Fruit fly (Drosophila melanogaster): ENCODE results near the gene Fst.

DNA sequence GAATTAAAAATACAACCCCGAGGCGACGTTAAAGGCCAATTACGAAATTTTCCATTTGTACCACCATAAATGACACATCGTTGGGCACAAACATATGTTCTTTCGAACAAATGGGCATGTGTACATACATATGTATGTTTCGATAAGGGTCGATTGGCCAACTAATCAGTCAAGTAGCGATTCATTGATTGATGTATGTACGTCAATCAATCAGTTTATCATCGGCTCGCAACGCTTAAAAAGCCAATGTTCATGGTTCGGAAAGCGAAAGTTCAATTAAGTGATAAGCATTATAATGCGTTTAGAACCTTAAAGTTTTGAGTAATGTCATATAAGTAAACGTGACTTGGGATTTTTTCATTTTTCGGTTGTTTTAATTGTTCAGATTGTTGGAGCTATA is 1.3 kb downstream of the Fst start:
- no peak for TF ChIP-seq kay (GFP tag; ENCODE audit: borderline replicate concordance)
- no peak for TF ChIP-seq Hr96 (GFP tag; optimal IDR thresholded peaks at IDR 0.05)
- no peak for TF ChIP-seq Clk (GFP tag; optimal IDR thresholded peaks at IDR 0.05)
- no peak for TF ChIP-seq tj (GFP tag; optimal IDR thresholded peaks at IDR 0.05)
- no peak for TF ChIP-seq CG1620 (GFP tag; optimal IDR thresholded peaks at IDR 0.05)
- no peak for TF ChIP-seq cic (GFP tag; optimal IDR thresholded peaks at IDR 0.05)

Measured in whole organism, adult.